Fruit fly (Drosophila melanogaster): Measurements from ENCODE around the gene CG8260.

Gene CG8260

DNA sequence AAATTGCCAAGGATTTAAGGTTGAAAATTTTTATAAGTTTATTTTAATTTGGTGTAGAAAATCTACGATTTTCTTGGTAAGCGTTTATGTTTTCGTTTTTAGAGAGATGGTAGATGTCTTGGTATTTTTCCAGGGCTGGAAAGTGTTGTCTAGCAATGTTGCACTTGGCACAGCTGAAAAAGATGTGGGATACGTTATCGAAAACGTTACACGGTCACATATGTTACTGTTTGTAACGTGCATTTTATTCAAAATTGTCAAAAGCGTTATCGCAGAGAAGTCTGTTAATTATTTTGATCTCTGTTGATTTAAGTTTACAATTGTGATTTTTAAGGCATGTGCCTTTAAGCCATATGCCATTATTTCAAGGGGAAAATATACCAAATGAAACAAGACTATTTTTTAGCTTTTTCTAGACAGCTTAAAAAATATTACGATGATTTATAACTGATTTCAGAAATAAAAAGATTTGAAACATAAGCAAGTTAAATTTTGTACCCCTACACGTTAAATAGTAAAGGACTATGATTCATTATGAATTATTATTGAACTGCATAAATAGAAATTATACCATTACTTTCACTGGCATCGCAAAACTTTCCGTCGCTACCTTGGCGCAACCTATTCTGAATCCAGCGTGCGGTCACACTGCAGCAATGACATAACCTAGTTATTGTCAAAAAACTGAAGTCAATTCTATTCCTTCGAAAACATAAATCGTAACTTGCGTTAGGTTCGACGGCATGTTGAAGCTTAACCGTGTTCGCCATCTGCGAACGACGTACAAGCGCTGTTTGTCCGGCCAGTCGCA, 29.5 kb downstream of the CG8260 start, which contains the start of the genes Paf-AHalpha and mRpS30 (continued):
- TF ChIP-seq CG17385 (GFP tag; optimal IDR thresholded peaks at IDR 0.05): no peak
- peak; percentile 47 for TF ChIP-seq CG14710 (tag; optimal IDR thresholded peaks at IDR 0.05)
- no peak for TF ChIP-seq CG18599 (GFP tag; optimal IDR thresholded peaks at IDR 0.05)
- no peak for TF ChIP-seq ara (GFP tag; IDR thresholded peaks at IDR 0.05)
- no peak for TF ChIP-seq HLH54F (GFP tag; optimal IDR thresholded peaks at IDR 0.05)
- no peak for TF ChIP-seq nerfin-1 (tag; optimal IDR thresholded peaks at IDR 0.05)
- no peak for TF ChIP-seq zf30C (GFP tag; optimal IDR thresholded peaks at IDR 0.05)
- TF ChIP-seq CG3726 (GFP tag; IDR thresholded peaks at IDR 0.05): no peak
- TF ChIP-seq gfzf (GFP tag; optimal IDR thresholded peaks at IDR 0.05): peak; percentile 69
- TF ChIP-seq CG15514 (GFP tag; optimal IDR thresholded peaks at IDR 0.05): peak; percentile 44
- peak; percentile 12 for TF ChIP-seq nmo (GFP tag; optimal IDR thresholded peaks at IDR 0.05)
- no peak for TF ChIP-seq CG13624 (GFP tag; optimal IDR thresholded peaks at IDR 0.05)
- TF ChIP-seq tup (GFP tag; optimal IDR thresholded peaks at IDR 0.05): no peak
- peak; percentile 25; the same call in 1 of the 2 replicates for TF ChIP-seq vvl (GFP tag; IDR thresholded peaks at IDR 0.05)
- TF ChIP-seq CG11247 (GFP tag; IDR thresholded peaks at IDR 0.05): no peak
- TF ChIP-seq zen (tag; optimal IDR thresholded peaks at IDR 0.05): no peak
- no peak for TF ChIP-seq tio (GFP tag; optimal IDR thresholded peaks at IDR 0.05)
- no peak for TF ChIP-seq CoRest (tag; optimal IDR thresholded peaks at IDR 0.05)
- peak in 1 of 2 experiments; percentile 61 for TF ChIP-seq tll (GFP tag; optimal IDR thresholded peaks at IDR 0.05)
- peak; percentile 14; the same call in 1 of the 2 replicates for TF ChIP-seq Scr (GFP tag; IDR thresholded peaks at IDR 0.05; ENCODE audit: partially characterized antibody)
- no peak for TF ChIP-seq Lhr (GFP tag; optimal IDR thresholded peaks at IDR 0.05)
- TF ChIP-seq ssp (GFP tag; IDR thresholded peaks at IDR 0.05): no peak
- TF ChIP-seq stwl (tag; optimal IDR thresholded peaks at IDR 0.05): peak; percentile 9
- TF ChIP-seq YL-1 (GFP tag; optimal IDR thresholded peaks at IDR 0.05): peak; percentile 52
- peak; percentile 6 for TF ChIP-seq CG30403 (GFP tag; optimal IDR thresholded peaks at IDR 0.05)
- TF ChIP-seq B-H1 (GFP tag; IDR thresholded peaks at IDR 0.05): no peak
- TF ChIP-seq schlank (tag; optimal IDR thresholded peaks at IDR 0.05): no peak
- TF ChIP-seq dpn (GFP tag; optimal IDR thresholded peaks at IDR 0.05): peak in 1 of 2 experiments; percentile 3
- TF ChIP-seq E2f2 (GFP tag; IDR thresholded peaks at IDR 0.05): peak; percentile 26; the same call in 1 of the 2 replicates
- TF ChIP-seq psq (GFP tag; optimal IDR thresholded peaks at IDR 0.05): no peak
- TF ChIP-seq hth (optimal IDR thresholded peaks at IDR 0.05): no peak
- no peak for TF ChIP-seq CG1529 (GFP tag; optimal IDR thresholded peaks at IDR 0.05)
- no peak for TF ChIP-seq hkb (optimal IDR thresholded peaks at IDR 0.05)
- no peak for TF ChIP-seq hkb (GFP tag; IDR thresholded peaks at IDR 0.05)
- no peak for TF ChIP-seq dmrt99B (tag; optimal IDR thresholded peaks at IDR 0.05)
- TF ChIP-seq CG43689 (GFP tag; IDR thresholded peaks at IDR 0.05): no peak
- TF ChIP-seq al (GFP tag; IDR thresholded peaks at IDR 0.05): no peak
- no peak for TF ChIP-seq ind (GFP tag; optimal IDR thresholded peaks at IDR 0.05)
- no peak for TF ChIP-seq br (optimal IDR thresholded peaks at IDR 0.05)
- no peak for TF ChIP-seq CG12942 (GFP tag; optimal IDR thresholded peaks at IDR 0.05)
- TF ChIP-seq sens (GFP tag): peak; percentile 72
- TF ChIP-seq Deaf1 (tag; optimal IDR thresholded peaks at IDR 0.05): no peak
- no peak for TF ChIP-seq CG13296 (GFP tag; optimal IDR thresholded peaks at IDR 0.05)
- TF ChIP-seq Eip74EF (GFP tag; optimal IDR thresholded peaks at IDR 0.05): no peak
- no peak for TF ChIP-seq CG6765 (GFP tag; optimal IDR thresholded peaks at IDR 0.05)
- no peak for TF ChIP-seq CG14050 (GFP tag; IDR thresholded peaks at IDR 0.05)
- no peak for TF ChIP-seq Atf-2 (GFP tag; optimal IDR thresholded peaks at IDR 0.05)
- TF ChIP-seq Asciz (GFP tag; optimal IDR thresholded peaks at IDR 0.05): no peak
- no peak for TF ChIP-seq CG7839 (tag; optimal IDR thresholded peaks at IDR 0.05)
- TF ChIP-seq ac (GFP tag; optimal IDR thresholded peaks at IDR 0.05): no peak
